Fruit fly (Drosophila melanogaster) whole organism, embryonic: ENCODE measurements around the gene Cnot4.

Experiments used
- B-H1 ChIP-seq: fragments of 200-800 bp; sonication (Bioruptor generic); IDR thresholded peaks from 3 replicates; pipeline ENCODE4 v1.3.6; 2022; ENCODE audit warnings: missing biosample characterization, missing genetic modification characterization
- BEAF-32 ChIP-seq: fragments of 200-800 bp; sonication (Bioruptor generic); optimal IDR thresholded peaks from 3 replicates; lab custom pipeline; 2017; ENCODE audit warnings: missing biosample characterization, missing genetic modification characterization, mild to moderate bottlenecking, moderate library complexity, missing genetic modification reagents
- CG10267 ChIP-seq: fragments of 200-800 bp; sonication (Bioruptor generic); optimal IDR thresholded peaks from 2 replicates; lab custom pipeline; 2018; ENCODE audit warnings: missing biosample characterization, mild to moderate bottlenecking, missing genetic modification characterization, moderate library complexity
- CG12769 ChIP-seq: fragments of 200-800 bp; sonication (Bioruptor generic); optimal IDR thresholded peaks from 2 replicates; lab custom pipeline; 2019; ENCODE audit warnings: missing biosample characterization, mild to moderate bottlenecking, missing genetic modification characterization, moderate library complexity
- CG14710 ChIP-seq: fragments of 200-800 bp; sonication (Bioruptor generic); optimal IDR thresholded peaks from 3 replicates; lab custom pipeline; 2019; ENCODE audit warnings: missing biosample characterization, mild to moderate bottlenecking, missing genetic modification characterization, moderate library complexity
- CG15011 ChIP-seq: fragments of 200-800 bp; sonication (Bioruptor generic); optimal IDR thresholded peaks from 3 replicates; lab custom pipeline; 2018; ENCODE audit warnings: missing biosample characterization, mild to moderate bottlenecking, missing genetic modification characterization
- CG15514 ChIP-seq: fragments of 200-800 bp; sonication (Bioruptor generic); optimal IDR thresholded peaks from 3 replicates; lab custom pipeline; 2017; ENCODE audit warnings: missing biosample characterization, missing genetic modification characterization, mild to moderate bottlenecking, moderate library complexity, missing genetic modification reagents
- CG16813 ChIP-seq: fragments of 200-800 bp; sonication (Bioruptor generic); IDR thresholded peaks from 3 replicates; pipeline ENCODE4 v1.3.6; 2022; ENCODE audit warnings: missing biosample characterization, missing genetic modification characterization; ENCODE audit not compliant: partially characterized antibody
- CG17829 ChIP-seq: fragments of 200-800 bp; optimal IDR thresholded peaks from 2 replicates; lab custom pipeline; 2019; ENCODE audit warnings: missing biosample characterization, mild to moderate bottlenecking, missing genetic modification characterization, moderate library complexity
- CG2120 ChIP-seq: fragments of 200-800 bp; sonication (Bioruptor generic); optimal IDR thresholded peaks from 3 replicates; lab custom pipeline; 2016; ENCODE audit warnings: missing biosample characterization, missing genetic modification characterization
- CG2199 ChIP-seq: fragments of 200-800 bp; sonication (Bioruptor generic); IDR thresholded peaks from 3 replicates; pipeline ENCODE4 v1.3.6; 2022; ENCODE audit warnings: missing biosample characterization, missing genetic modification characterization
- CG30020 ChIP-seq: fragments of 200-800 bp; optimal IDR thresholded peaks from 2 replicates; lab custom pipeline; 2019; ENCODE audit warnings: missing biosample characterization, mild to moderate bottlenecking, missing genetic modification characterization, moderate library complexity
- CG31441 ChIP-seq: fragments of 200-800 bp; sonication (Bioruptor generic); IDR thresholded peaks from 2 replicates; pipeline ENCODE4 v1.3.6; 2022; ENCODE audit warnings: missing biosample characterization, missing genetic modification characterization
- CG34376 ChIP-seq: fragments of 200-800 bp; sonication (Bioruptor generic); optimal IDR thresholded peaks from 2 replicates; lab custom pipeline; 2018; ENCODE audit warnings: missing biosample characterization, mild to moderate bottlenecking, missing genetic modification characterization
- CG3995 ChIP-seq: fragments of 200-800 bp; sonication (Bioruptor generic); optimal IDR thresholded peaks from 3 replicates; lab custom pipeline; 2016; ENCODE audit warnings: missing biosample characterization, missing genetic modification characterization
- CG4328 ChIP-seq: fragments of 200-800 bp; sonication (Bioruptor generic); optimal IDR thresholded peaks from 3 replicates; lab custom pipeline; 2017; ENCODE audit warnings: missing biosample characterization, missing genetic modification reagents, missing genetic modification characterization
- CG9437 ChIP-seq: fragments of 200-800 bp; sonication (Bioruptor generic); optimal IDR thresholded peaks from 2 replicates; lab custom pipeline; 2018; ENCODE audit warnings: missing biosample characterization, mild to moderate bottlenecking, missing genetic modification characterization
- CG9609 ChIP-seq: fragments of 200-800 bp; sonication (Bioruptor generic); optimal IDR thresholded peaks from 3 replicates; lab custom pipeline; 2016; ENCODE audit warnings: missing biosample characterization, missing genetic modification characterization
- CG9817 ChIP-seq: fragments of 200-800 bp; sonication (Bioruptor generic); optimal IDR thresholded peaks from 2 replicates; lab custom pipeline; 2018; ENCODE audit warnings: missing biosample characterization, mild to moderate bottlenecking, missing genetic modification characterization, moderate library complexity
- CoRest ChIP-seq: fragments of 200-800 bp; sonication (Bioruptor generic); optimal IDR thresholded peaks from 3 replicates; lab custom pipeline; 2018; ENCODE audit warnings: missing biosample characterization, mild to moderate bottlenecking, missing genetic modification characterization, moderate library complexity
- Dek ChIP-seq: fragments of 200-800 bp; sonication (Bioruptor generic); optimal IDR thresholded peaks from 3 replicates; lab custom pipeline; 2019; ENCODE audit warnings: missing biosample characterization, mild to moderate bottlenecking, missing genetic modification characterization, moderate library complexity
- Dfd ChIP-seq, 2 experiments: fragments of >200 bp; optimal IDR thresholded peaks; 2 replicates each; lab custom pipeline; 2017; ENCODE audit warnings: missing biosample characterization in 2 of 2, missing genetic modification characterization in 2 of 2
- Dip2 ChIP-seq: fragments of 200-800 bp; sonication (Bioruptor generic); IDR thresholded peaks from 2 replicates; pipeline ENCODE4 v1.3.6; 2022; ENCODE audit warnings: missing biosample characterization, missing genetic modification characterization
- Dll ChIP-seq: fragments of 200-800 bp; sonication (Bioruptor generic); IDR thresholded peaks from 4 replicates; pipeline ENCODE4 v1.3.6; 2022; ENCODE audit warnings: missing biosample characterization, missing genetic modification characterization; ENCODE audit not compliant: partially characterized antibody
- Doc3 ChIP-seq: fragments of 200-800 bp; sonication (Bioruptor generic); IDR thresholded peaks from 3 replicates; pipeline ENCODE4 v1.3.6; 2022; ENCODE audit warnings: missing biosample characterization, missing genetic modification characterization; ENCODE audit not compliant: partially characterized antibody
- Fer1 ChIP-seq: fragments of 200-800 bp; sonication (Bioruptor generic); optimal IDR thresholded peaks from 2 replicates; lab custom pipeline; 2017; ENCODE audit warnings: missing biosample characterization, mild to moderate bottlenecking, missing genetic modification characterization
- Gsc ChIP-seq: fragments of 200-800 bp; sonication (Bioruptor generic); IDR thresholded peaks from 2 replicates; pipeline ENCODE4 v1.3.6; 2022; ENCODE audit warnings: missing biosample characterization, missing genetic modification characterization
- Hey ChIP-seq: fragments of 200-800 bp; sonication (Bioruptor generic); optimal IDR thresholded peaks from 3 replicates; lab custom pipeline; 2018; ENCODE audit warnings: missing biosample characterization, mild to moderate bottlenecking, missing genetic modification characterization
- Hr3 ChIP-seq: fragments of 200-800 bp; sonication (Bioruptor generic); optimal IDR thresholded peaks from 3 replicates; lab custom pipeline; 2016; ENCODE audit warnings: missing biosample characterization, missing genetic modification characterization
- Med ChIP-seq: fragments of 200-800 bp; sonication (Bioruptor generic); peaks from one replicate; lab custom pipeline; 2016; ENCODE audit warnings: missing biosample characterization, missing genetic modification characterization, mild to moderate bottlenecking, inconsistent platforms, moderate library complexity
- Poxn ChIP-seq: fragments of 200-800 bp; sonication (Bioruptor generic); IDR thresholded peaks from 2 replicates; pipeline ENCODE4 v1.3.6; 2022; ENCODE audit warnings: missing biosample characterization, missing genetic modification characterization
- ac ChIP-seq: fragments of 200-800 bp; sonication (Bioruptor generic); optimal IDR thresholded peaks from 3 replicates; lab custom pipeline; 2017; ENCODE audit warnings: missing biosample characterization, mild to moderate bottlenecking, missing genetic modification characterization
- amos ChIP-seq: fragments of 200-800 bp; sonication (Bioruptor generic); IDR thresholded peaks from 2 replicates; pipeline ENCODE4 v1.3.6; 2022; ENCODE audit warnings: missing biosample characterization, missing genetic modification characterization; ENCODE audit not compliant: partially characterized antibody
- az2 ChIP-seq: fragments of 200-800 bp; sonication (Bioruptor generic); optimal IDR thresholded peaks from 3 replicates; lab custom pipeline; 2016; ENCODE audit warnings: missing biosample characterization, missing genetic modification characterization
- bcd ChIP-seq: fragments of 200-800 bp; sonication (Bioruptor generic); optimal IDR thresholded peaks from 2 replicates; lab custom pipeline; 2017; ENCODE audit warnings: missing biosample characterization, mild to moderate bottlenecking, missing genetic modification characterization
- br ChIP-seq: fragments of >200 bp; optimal IDR thresholded peaks from 2 replicates; lab custom pipeline; 2017
- cato ChIP-seq: fragments of 200-800 bp; sonication (Bioruptor generic); optimal IDR thresholded peaks from 2 replicates; lab custom pipeline; 2016; ENCODE audit warnings: missing biosample characterization, missing genetic modification characterization, borderline replicate concordance
- cg ChIP-seq: fragments of 200-800 bp; sonication (Bioruptor generic); optimal IDR thresholded peaks from 3 replicates; lab custom pipeline; 2019; ENCODE audit warnings: missing biosample characterization, mild to moderate bottlenecking, missing genetic modification characterization, moderate library complexity
- ci ChIP-seq: fragments of 200-800 bp; sonication (Bioruptor generic); IDR thresholded peaks from 3 replicates; pipeline ENCODE4 v1.3.6; 2022; ENCODE audit warnings: missing biosample characterization, missing genetic modification characterization
- dati ChIP-seq: fragments of 200-800 bp; sonication (Bioruptor generic); IDR thresholded peaks from 2 replicates; pipeline ENCODE4 v1.3.6; 2022; ENCODE audit warnings: missing biosample characterization, missing genetic modification characterization
- exex ChIP-seq: fragments of 200-800 bp; sonication (Bioruptor generic); optimal IDR thresholded peaks from 4 replicates; lab custom pipeline; 2018; ENCODE audit warnings: missing biosample characterization, mild to moderate bottlenecking, missing genetic modification characterization, moderate library complexity
- gt ChIP-seq: fragments of 200-800 bp; sonication (Bioruptor generic); IDR thresholded peaks from 2 replicates; pipeline ENCODE4 v1.3.6; 2022; ENCODE audit warnings: missing biosample characterization, missing genetic modification characterization
- ken ChIP-seq: fragments of 200-800 bp; sonication (Bioruptor generic); IDR thresholded peaks from 3 replicates; pipeline ENCODE4 v1.3.6; 2022; ENCODE audit warnings: missing biosample characterization, missing genetic modification characterization
- knrl ChIP-seq: fragments of 200-800 bp; sonication (Bioruptor generic); IDR thresholded peaks from 3 replicates; pipeline ENCODE4 v1.3.6; 2022; ENCODE audit warnings: missing biosample characterization, missing genetic modification characterization; ENCODE audit not compliant: partially characterized antibody
- lola ChIP-seq, 3 experiments: fragments of >200 bp in 2 of 3; fragments of 200-800 bp in 1 of 3; sonication (Bioruptor generic) in 1 of 3; optimal IDR thresholded peaks; 2 replicates each; lab custom pipeline; 2017 to 2019; ENCODE audit warnings: missing biosample characterization in 3 of 3, missing genetic modification characterization in 3 of 3, mild to moderate bottlenecking in 1 of 3, moderate library complexity in 1 of 3
- prd ChIP-seq, 3 experiments: fragments of >200 bp in 2 of 3; fragments of 200-800 bp in 1 of 3; sonication (Bioruptor generic) in 1 of 3; optimal IDR thresholded peaks in 2 of 3; IDR thresholded peaks in 1 of 3; 2 replicates in 2 of 3; 3 replicates in 1 of 3; pipeline versions ENCODE4 v1.3.6 to Lab custom; 2017 to 2022; ENCODE audit warnings: missing biosample characterization in 1 of 3, missing genetic modification characterization in 1 of 3
- pzg ChIP-seq: fragments of 200-800 bp; sonication (Bioruptor generic); optimal IDR thresholded peaks from 3 replicates; lab custom pipeline; 2018; ENCODE audit warnings: missing biosample characterization, mild to moderate bottlenecking, missing genetic modification characterization, moderate library complexity
- row ChIP-seq: fragments of 200-800 bp; sonication (Bioruptor generic); IDR thresholded peaks from 3 replicates; pipeline ENCODE4 v1.3.6; 2022; ENCODE audit warnings: missing biosample characterization, missing genetic modification characterization
- sima ChIP-seq: fragments of 200-800 bp; sonication (Bioruptor generic); optimal IDR thresholded peaks from 2 replicates; lab custom pipeline; 2016; ENCODE audit warnings: missing biosample characterization, missing genetic modification characterization
- tll ChIP-seq, 2 experiments: fragments of 200-800 bp in 1 of 2; fragments of >200 bp in 1 of 2; sonication (Bioruptor generic) in 1 of 2; optimal IDR thresholded peaks; 2 replicates each; lab custom pipeline; 2017 to 2019; ENCODE audit warnings: missing biosample characterization in 2 of 2, missing genetic modification characterization in 2 of 2, mild to moderate bottlenecking in 1 of 2, moderate library complexity in 1 of 2

The Cnot4 gene

DNA sequence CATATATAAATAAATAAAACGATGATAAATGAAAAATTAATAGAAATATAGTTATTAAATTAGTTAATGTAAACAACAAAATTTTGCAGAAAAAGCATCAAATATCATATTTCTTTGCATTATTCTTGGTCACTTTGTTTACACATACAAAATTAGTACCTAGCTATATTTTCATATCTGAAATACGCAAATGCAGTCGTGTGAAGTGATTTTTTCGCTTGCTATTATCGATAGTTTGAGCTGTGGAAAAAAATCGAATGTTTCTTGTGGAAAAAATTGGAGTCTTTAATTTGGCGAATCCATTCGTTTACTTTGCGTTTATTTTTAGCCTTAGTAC lies at the start of gene Cnot4 (continued):
- peak; percentile 38; the same call in 1 of the 3 replicates for TF ChIP-seq Doc3 (GFP tag; lab: Robert Waterston, UW)
- no peak for TF ChIP-seq cg
- no peak for TF ChIP-seq CG9817 (tag; lab: Kevin White, UChicago)
- TF ChIP-seq CG17829 (tag; lab: Kevin White, UChicago), result peak; percentile 29
- TF ChIP-seq Gsc (GFP tag; lab: Robert Waterston, UW), result no peak
- TF ChIP-seq knrl (GFP tag; lab: Robert Waterston, UW), result peak; percentile 48; the same call in 2 of the 3 replicates
- TF ChIP-seq ken (GFP tag; lab: Robert Waterston, UW), result no peak
- no peak for TF ChIP-seq CG9609
- TF ChIP-seq bcd (GFP tag; lab: Kevin White, UChicago), result no peak
- no peak for TF ChIP-seq CoRest (tag; lab: Kevin White, UChicago)
- no peak for TF ChIP-seq Poxn (GFP tag; lab: Robert Waterston, UW)
- TF ChIP-seq Hr3 (GFP tag; lab: Kevin White, UChicago), result peak; percentile 25
- TF ChIP-seq exex (tag; lab: Kevin White, UChicago), result no peak
- TF ChIP-seq BEAF-32 (GFP tag; lab: Kevin White, UChicago), result peak; percentile 69
- TF ChIP-seq CG2199 (GFP tag; lab: Robert Waterston, UW), result no peak
- peak; percentile 39; the same call in 2 of the 4 replicates for TF ChIP-seq Dll (GFP tag; lab: Robert Waterston, UW)
- no peak for TF ChIP-seq Hey (tag; lab: Kevin White, UChicago)
- no peak for TF ChIP-seq ci (GFP tag; lab: Robert Waterston, UW)
- TF ChIP-seq amos (GFP tag; lab: Robert Waterston, UW), result peak; percentile 49; the same call in 1 of the 2 replicates
- peak; percentile 46; the same call in 1 of the 3 replicates for TF ChIP-seq CG16813
- TF ChIP-seq cato (GFP tag; lab: Kevin White, UChicago), result no peak
- peak; percentile 92 for TF ChIP-seq CG30020 (tag; lab: Kevin White, UChicago)
- TF ChIP-seq gt (GFP tag; lab: Robert Waterston, UW), result no peak
- no peak for TF ChIP-seq tll (GFP tag; optimal IDR thresholded peaks at IDR 0.05; lab: Kevin White, UChicago)
- TF ChIP-seq B-H1, result no peak
- no peak for TF ChIP-seq ac (GFP tag; lab: Kevin White, UChicago)
- TF ChIP-seq CG14710, result peak; percentile 63
- TF ChIP-seq CG34376 (GFP tag; lab: Kevin White, UChicago), result no peak
- TF ChIP-seq Dfd (GFP tag; optimal IDR thresholded peaks at IDR 0.05; lab: Kevin White, UChicago), result no peak
- TF ChIP-seq lola (GFP tag; optimal IDR thresholded peaks at IDR 0.05; lab: Kevin White, UChicago), result no peak
- TF ChIP-seq az2 (GFP tag; lab: Kevin White, UChicago), result no peak
- no peak for TF ChIP-seq CG15011 (GFP tag; lab: Kevin White, UChicago)
- no peak for TF ChIP-seq prd (optimal IDR thresholded peaks at IDR 0.05; lab: Kevin White, UChicago)
- no peak for TF ChIP-seq prd (GFP tag; IDR thresholded peaks at IDR 0.05; lab: Robert Waterston, UW)
- no peak for TF ChIP-seq Med
- peak; percentile 35 for TF ChIP-seq CG9437 (GFP tag; lab: Kevin White, UChicago)
- TF ChIP-seq CG15514 (GFP tag; lab: Kevin White, UChicago), result peak; percentile 25
- peak; percentile 89; the same call in 1 of the 2 replicates for TF ChIP-seq CG31441 (GFP tag; lab: Robert Waterston, UW)
- TF ChIP-seq CG12769 (tag; lab: Kevin White, UChicago), result no peak
- TF ChIP-seq CG4328 (GFP tag; lab: Kevin White, UChicago), result no peak
- TF ChIP-seq CG3995, result peak; percentile 96
- TF ChIP-seq br (lab: Kevin White, UChicago), result no peak
- TF ChIP-seq Dek (tag; lab: Kevin White, UChicago), result no peak
- peak; percentile 35 for TF ChIP-seq CG10267 (tag; lab: Kevin White, UChicago)
- no peak for TF ChIP-seq CG2120 (GFP tag; lab: Kevin White, UChicago)
- peak; percentile 71 for TF ChIP-seq row
- TF ChIP-seq sima (GFP tag; lab: Kevin White, UChicago), result no peak
- TF ChIP-seq pzg (GFP tag; lab: Kevin White, UChicago), result peak; percentile 31
- TF ChIP-seq Fer1, result no peak
- no peak for TF ChIP-seq Dip2
- no peak for TF ChIP-seq dati (GFP tag; lab: Robert Waterston, UW)
